In genomic region chr3R:5563420-5563819, dm6 we compare ENCODE assay signal across 4 fruit fly cellular contexts.
A peak's percentile ranks its signal among the peaks of the same experiment; 100 is the strongest.
TF ChIP-seq lines count a peak whose summit lies in the region.

TSS of gene Pi4KIIalpha (minus strand) at chr3R:5563652.

- no peak for TF ChIP-seq CTCF in whole organism, embryonic (GFP tag; optimal IDR thresholded peaks at IDR 0.05; lab: Kevin White, UChicago)

TF ChIP-seq in whole organism, adult, 20 proteins besides CTCF, POLR2A, EP300 and RAD21:
- TF ChIP-seq tj (GFP tag; optimal IDR thresholded peaks at IDR 0.05; lab: Kevin White, UChicago), result peak; percentile 58
- TF ChIP-seq bab1 (GFP tag; optimal IDR thresholded peaks at IDR 0.05; lab: Kevin White, UChicago), result peak; percentile 50
- TF ChIP-seq CG1620 (GFP tag; optimal IDR thresholded peaks at IDR 0.05; lab: Kevin White, UChicago), result no peak
- TF ChIP-seq cic (GFP tag; optimal IDR thresholded peaks at IDR 0.05; lab: Kevin White, UChicago), result peak; percentile 21
- peak; percentile 62 for TF ChIP-seq Mnt (GFP tag; optimal IDR thresholded peaks at IDR 0.05; lab: Kevin White, UChicago)
TF ChIP-seq in whole organism, adult: peak in this region for 4.

TF ChIP-seq in whole organism, embryonic, 481 proteins besides CTCF, POLR2A, EP300 and RAD21 (continues in another document):
- TF ChIP-seq CkIIα-i1 (GFP tag; IDR thresholded peaks at IDR 0.05; lab: Robert Waterston, UW) (no peak), da (GFP tag; optimal IDR thresholded peaks at IDR 0.05; lab: Kevin White, UChicago) (no peak), oc (tag; optimal IDR thresholded peaks at IDR 0.05; lab: Kevin White, UChicago) (no peak), D19B (GFP tag; optimal IDR thresholded peaks at IDR 0.05; lab: Kevin White, UChicago) (no peak), sens (GFP tag; lab: Kevin White, UChicago) (no peak), CG32532 (GFP tag; IDR thresholded peaks at IDR 0.05; lab: Robert Waterston, UW) (no peak), her (GFP tag; optimal IDR thresholded peaks at IDR 0.05; lab: Kevin White, UChicago) (no peak), CG4707 (GFP tag; optimal IDR thresholded peaks at IDR 0.05; lab: Kevin White, UChicago) (no peak), MTF-1 (GFP tag; optimal IDR thresholded peaks at IDR 0.05; lab: Kevin White, UChicago; ENCODE audit: borderline replicate concordance) (no peak), Doc2 (GFP tag; IDR thresholded peaks at IDR 0.05; lab: Robert Waterston, UW) (no peak), Dp (GFP tag; optimal IDR thresholded peaks at IDR 0.05; lab: Kevin White, UChicago) (peak; percentile 89), CG8089 (GFP tag; optimal IDR thresholded peaks at IDR 0.05; lab: Kevin White, UChicago) (no peak), CG2889 (GFP tag; IDR thresholded peaks at IDR 0.05; lab: Robert Waterston, UW) (no peak), CG3281 (GFP tag; optimal IDR thresholded peaks at IDR 0.05; lab: Kevin White, UChicago) (peak; percentile 66), CG6654 (GFP tag; optimal IDR thresholded peaks at IDR 0.05; lab: Kevin White, UChicago) (no peak), dati (GFP tag; IDR thresholded peaks at IDR 0.05; lab: Robert Waterston, UW) (no peak), CG2202 (tag; optimal IDR thresholded peaks at IDR 0.05; lab: Kevin White, UChicago) (no peak), CG17612 (GFP tag; IDR thresholded peaks at IDR 0.05; lab: Robert Waterston, UW) (no peak), aop (GFP tag; IDR thresholded peaks at IDR 0.05; lab: Robert Waterston, UW) (no peak), CG13894 (tag; optimal IDR thresholded peaks at IDR 0.05; lab: Kevin White, UChicago) (no peak), CG11696 (GFP tag; IDR thresholded peaks at IDR 0.05; lab: Robert Waterston, UW) (no peak), toy (GFP tag; IDR thresholded peaks at IDR 0.05; lab: Robert Waterston, UW) (no peak), CG6791 (GFP tag; IDR thresholded peaks at IDR 0.05; lab: Robert Waterston, UW; ENCODE audit: partially characterized antibody) (no peak), CG8765 (GFP tag; IDR thresholded peaks at IDR 0.05; lab: Robert Waterston, UW) (no peak), Dbx (GFP tag; IDR thresholded peaks at IDR 0.05; lab: Robert Waterston, UW) (no peak), Sox102F (GFP tag; optimal IDR thresholded peaks at IDR 0.05; lab: Kevin White, UChicago) (no peak), CG12769 (tag; optimal IDR thresholded peaks at IDR 0.05; lab: Kevin White, UChicago) (no peak), fd3F (GFP tag; optimal IDR thresholded peaks at IDR 0.05; lab: Kevin White, UChicago) (no peak), CG14860 (GFP tag; IDR thresholded peaks at IDR 0.05; lab: Robert Waterston, UW; ENCODE audit: partially characterized antibody) (no peak), Myb (GFP tag; optimal IDR thresholded peaks at IDR 0.05; lab: Kevin White, UChicago) (peak; percentile 10), ash1 (GFP tag; optimal IDR thresholded peaks at IDR 0.05; lab: Kevin White, UChicago) (no peak)

TF ChIP-seq in whole organism, prepupa, 60 proteins besides CTCF, POLR2A, EP300 and RAD21:
- TF ChIP-seq Sox14 (GFP tag; optimal IDR thresholded peaks at IDR 0.05; lab: Kevin White, UChicago) (peak; percentile 12), Ets96B (tag; optimal IDR thresholded peaks at IDR 0.05; lab: Kevin White, UChicago) (no peak)

TF ChIP-seq in whole organism, wandering third instar larva, 38 proteins besides CTCF, POLR2A, EP300 and RAD21:
- TF ChIP-seq sv (GFP tag; optimal IDR thresholded peaks at IDR 0.05; lab: Kevin White, UChicago), result no peak
- TF ChIP-seq Rel (GFP tag; optimal IDR thresholded peaks at IDR 0.05; lab: Kevin White, UChicago), result no peak
- peak; percentile 41 for TF ChIP-seq Rel (tag; optimal IDR thresholded peaks at IDR 0.05; lab: Kevin White, UChicago)
